Worm (Caenorhabditis elegans) whole organism, L4 larva: ENCODE data around the gene tbx-38.
"Not testable (repeated sequence)": the region's sequence is repeated elsewhere in the genome, so short reads cannot be mapped to it uniquely, and the experiment has no call there.

Experiments used
- F37D6.2 ChIP-seq: sonication (generic microtip); optimal IDR thresholded peaks from 2 replicates; lab custom pipeline; 2016; ENCODE audit warnings: mild to moderate bottlenecking, missing genetic modification characterization, missing compliant biosample characterization
- Y105C5A.15 ChIP-seq: fragments of 200-800 bp; sonication (Bioruptor generic); IDR thresholded peaks from 2 replicates; pipeline ENCODE4 v1.3.6; 2022; ENCODE audit warnings: missing genetic modification characterization, missing compliant biosample characterization
- Y48G9A.11 ChIP-seq: fragments of 200-800 bp; sonication (Bioruptor generic); IDR thresholded peaks from 2 replicates; pipeline ENCODE4 v1.3.6; 2022; ENCODE audit warnings: missing genetic modification reagents, missing genetic modification characterization, missing compliant biosample characterization
- ZK546.5 ChIP-seq, 2 experiments: sonication (generic microtip); optimal IDR thresholded peaks; 2 replicates each; lab custom pipeline; 2017; ENCODE audit warnings: missing biosample characterization in 2 of 2, missing genetic modification characterization in 2 of 2
- aly-2 ChIP-seq: sonication (generic microtip); optimal IDR thresholded peaks from 2 replicates; lab custom pipeline; 2018; ENCODE audit warnings: missing biosample characterization, missing genetic modification characterization
- ama-1 ChIP-seq: fragments of 150-350 bp; optimal IDR thresholded peaks from 2 replicates; lab custom pipeline; 2014; ENCODE audit warnings: inconsistent platforms, mixed read lengths
- ceh-62 ChIP-seq: sonication (generic microtip); optimal IDR thresholded peaks from 2 replicates; lab custom pipeline; 2017; ENCODE audit warnings: missing biosample characterization, missing genetic modification characterization
- ceh-82 ChIP-seq: sonication (generic microtip); optimal IDR thresholded peaks from 2 replicates; lab custom pipeline; 2017; ENCODE audit warnings: missing biosample characterization, missing genetic modification characterization
- daf-8 ChIP-seq: fragments of 200-800 bp; sonication (Bioruptor generic); IDR thresholded peaks from 2 replicates; pipeline ENCODE4 v1.3.6; 2022; ENCODE audit warnings: missing genetic modification characterization, missing compliant biosample characterization
- dmd-9 ChIP-seq: fragments of 200-800 bp; sonication (Bioruptor generic); IDR thresholded peaks from 2 replicates; pipeline ENCODE4 v1.3.6; 2022; ENCODE audit warnings: missing genetic modification reagents, missing genetic modification characterization, missing compliant biosample characterization
- dpl-1 ChIP-seq: fragments of 150-350 bp; optimal IDR thresholded peaks from 2 replicates; lab custom pipeline; 2014; ENCODE audit warnings: missing biosample characterization, missing genetic modification reagents, missing genetic modification characterization
- egl-27 ChIP-seq: sonication (generic microtip); optimal IDR thresholded peaks from 3 replicates; lab custom pipeline; 2017; ENCODE audit warnings: missing biosample characterization, missing genetic modification reagents, missing genetic modification characterization
- egl-43 ChIP-seq: fragments of 200-800 bp; sonication (Bioruptor generic); IDR thresholded peaks from 2 replicates; pipeline ENCODE4 v1.3.6; 2022; ENCODE audit warnings: missing genetic modification reagents, missing genetic modification characterization, missing compliant biosample characterization
- hlh-30 ChIP-seq: sonication (generic microtip); optimal IDR thresholded peaks from 2 replicates; lab custom pipeline; 2017; ENCODE audit warnings: antibody characterized with exemption, mild to moderate bottlenecking, missing genetic modification characterization, missing compliant biosample characterization; ENCODE audit not compliant: insufficient read depth
- hmg-1.1 ChIP-seq: fragments of 200-800 bp; sonication (Bioruptor generic); IDR thresholded peaks from 2 replicates; pipeline ENCODE4 v1.3.6; 2022; ENCODE audit warnings: missing genetic modification reagents, missing genetic modification characterization, missing compliant biosample characterization
- lim-7 ChIP-seq: fragments of 200-800 bp; sonication (Bioruptor generic); IDR thresholded peaks from 2 replicates; pipeline ENCODE4 v1.3.6; 2022; ENCODE audit warnings: missing genetic modification characterization, missing compliant biosample characterization
- lin-15B ChIP-seq: fragments of 150-350 bp; sonication (generic microtip); optimal IDR thresholded peaks from 3 replicates; lab custom pipeline; 2014; ENCODE audit warnings: missing biosample characterization, missing genetic modification characterization
- lin-29 ChIP-seq: fragments of 200-800 bp; sonication (Bioruptor generic); IDR thresholded peaks from 2 replicates; pipeline ENCODE4 v1.3.6; 2022; ENCODE audit warnings: missing genetic modification reagents, missing genetic modification characterization, missing compliant biosample characterization
- lin-38 ChIP-seq: fragments of 200-800 bp; sonication (Bioruptor generic); IDR thresholded peaks from 2 replicates; pipeline ENCODE4 v1.3.6; 2022; ENCODE audit warnings: missing genetic modification reagents, missing genetic modification characterization, missing compliant biosample characterization
- madf-5 ChIP-seq, 2 experiments: fragments of 200-800 bp; sonication (Bioruptor generic); IDR thresholded peaks; 2 replicates each; pipeline ENCODE4 v1.3.6; 2022; ENCODE audit warnings: missing compliant biosample characterization in 2 of 2, missing genetic modification characterization in 2 of 2
- mdl-1 ChIP-seq, 2 experiments: fragments of 150-350 bp in 1 of 2; sonication (generic microtip) in 1 of 2; optimal IDR thresholded peaks; 2 replicates each; lab custom pipeline; 2014 to 2017; ENCODE audit warnings: missing biosample characterization in 2 of 2, missing genetic modification characterization in 2 of 2
- mxl-2 ChIP-seq: fragments of 200-800 bp; sonication (Bioruptor generic); conservative IDR thresholded peaks from 2 replicates; pipeline ENCODE4 v1.3.6; 2022; ENCODE audit warnings: missing genetic modification reagents, missing genetic modification characterization, missing compliant biosample characterization
- nhr-10 ChIP-seq: fragments of 150-350 bp; optimal IDR thresholded peaks from 2 replicates; lab custom pipeline; 2014; ENCODE audit warnings: missing biosample characterization, missing genetic modification characterization
- nhr-102 ChIP-seq: sonication (generic microtip); optimal IDR thresholded peaks from 2 replicates; lab custom pipeline; 2016; ENCODE audit warnings: mild to moderate bottlenecking, missing genetic modification characterization, moderate library complexity, missing compliant biosample characterization
- nhr-11 ChIP-seq: fragments of 150-350 bp; optimal IDR thresholded peaks from 2 replicates; lab custom pipeline; 2014; ENCODE audit warnings: missing biosample characterization, missing genetic modification characterization
- nhr-28 ChIP-seq: fragments of 150-350 bp; optimal IDR thresholded peaks from 2 replicates; lab custom pipeline; 2014; ENCODE audit warnings: missing biosample characterization, missing genetic modification characterization
- nhr-6 ChIP-seq: fragments of 150-350 bp; optimal IDR thresholded peaks from 2 replicates; lab custom pipeline; 2014; ENCODE audit warnings: missing biosample characterization, missing genetic modification characterization
- pha-4 ChIP-seq, 2 experiments: fragments of 150-350 bp in 1 of 2; fragments of 200-800 bp in 1 of 2; sonication (Bioruptor generic) in 1 of 2; IDR thresholded peaks in 1 of 2; optimal IDR thresholded peaks in 1 of 2; 2 replicates each; pipeline versions ENCODE4 v1.3.6 to Lab custom; 2014 to 2022; ENCODE audit warnings: missing genetic modification characterization in 2 of 2, missing genetic modification reagents in 2 of 2, missing biosample characterization in 1 of 2, missing compliant biosample characterization in 1 of 2
- sdz-12 ChIP-seq: fragments of 200-800 bp; sonication (Bioruptor generic); optimal IDR thresholded peaks from 2 replicates; lab custom pipeline; 2018; ENCODE audit warnings: mild to moderate bottlenecking, missing genetic modification characterization, missing compliant biosample characterization
- set-16 ChIP-seq: fragments of 200-800 bp; sonication (Bioruptor generic); IDR thresholded peaks from 2 replicates; pipeline ENCODE4 v1.3.6; 2022; ENCODE audit warnings: missing genetic modification reagents, missing genetic modification characterization, missing compliant biosample characterization
- snpc-1.2 ChIP-seq: fragments of 200-800 bp; sonication (Bioruptor generic); IDR thresholded peaks from 2 replicates; pipeline ENCODE4 v1.3.6; 2022; ENCODE audit warnings: missing genetic modification reagents, missing genetic modification characterization, missing compliant biosample characterization
- snpc-4 ChIP-seq: fragments of 150-350 bp; optimal IDR thresholded peaks from 2 replicates; lab custom pipeline; 2014; ENCODE audit warnings: missing biosample characterization, missing genetic modification characterization
- spr-3 ChIP-seq: fragments of 200-800 bp; sonication (Bioruptor generic); optimal IDR thresholded peaks from 2 replicates; lab custom pipeline; 2018; ENCODE audit warnings: mild to moderate bottlenecking, missing genetic modification characterization, missing compliant biosample characterization
- unc-62 ChIP-seq, 3 experiments: fragments of 150-350 bp in 1 of 3; sonication (generic microtip); optimal IDR thresholded peaks in 2 of 3; peaks in 1 of 3; 1 replicate in 1 of 3; 2 replicates in 2 of 3; lab custom pipeline; 2014 to 2017; ENCODE audit warnings: missing biosample characterization in 3 of 3, missing genetic modification characterization in 3 of 3, missing genetic modification reagents in 3 of 3, missing genotype in 1 of 3
- zfp-3 ChIP-seq: fragments of 200-800 bp; sonication (Bioruptor generic); conservative IDR thresholded peaks from 2 replicates; pipeline ENCODE4 v1.3.6; 2022; ENCODE audit warnings: missing genetic modification reagents, missing genetic modification characterization, missing compliant biosample characterization

The tbx-38 gene

DNA sequence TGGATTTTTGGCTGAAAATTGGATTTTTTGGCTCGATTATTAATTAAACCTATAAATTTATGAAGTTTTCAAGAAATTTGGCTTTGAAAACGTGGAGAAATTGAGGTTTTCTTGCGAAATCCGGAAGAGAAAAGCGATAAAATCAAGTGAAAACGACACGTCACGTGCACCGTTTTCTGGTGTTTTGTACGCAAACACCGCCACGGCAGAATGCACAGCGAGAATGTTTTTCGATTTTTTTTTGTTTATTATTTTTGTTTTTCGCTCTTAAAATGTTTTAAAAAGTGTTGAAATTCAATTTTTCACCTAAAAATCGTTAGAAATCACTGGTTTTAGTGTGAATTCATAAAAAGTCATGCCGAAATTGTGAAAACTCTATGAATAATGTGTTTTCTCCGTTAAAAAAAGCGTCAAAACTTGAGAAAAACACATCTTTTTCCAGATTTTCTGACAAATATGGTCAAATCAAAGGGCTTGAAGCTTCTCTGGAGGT lies 11.3 kb downstream of the tbx-38 start, which contains the start of gene immp-1 (continued):
- TF ChIP-seq Y48G9A.11 (GFP tag; lab: Robert Waterston, UW) (no peak), lin-15B (tag; lab: Kevin White, UChicago) (no peak), sdz-12 (GFP tag; lab: Kevin White, UChicago) (no peak), snpc-4 (tag; lab: Kevin White, UChicago) (no peak), spr-3 (GFP tag; lab: Kevin White, UChicago) (no peak), hmg-1.1 (GFP tag; lab: Robert Waterston, UW) (peak; percentile 53; the same call in 1 of the 2 replicates), hlh-30 (tag; lab: Kevin White, UChicago) (peak; percentile 97), madf-5 (GFP tag; IDR thresholded peaks at IDR 0.05; lab: Robert Waterston, UW) (no peak), egl-27 (tag; lab: Kevin White, UChicago) (no peak), dpl-1 (GFP tag; lab: Kevin White, UChicago) (peak; percentile 52), nhr-28 (tag; lab: Kevin White, UChicago) (no peak), snpc-1.2 (GFP tag; lab: Robert Waterston, UW) (no peak), daf-8 (no peak), lim-7 (GFP tag; lab: Robert Waterston, UW) (no peak), dmd-9 (GFP tag; lab: Robert Waterston, UW) (no peak), mxl-2 (GFP tag; lab: Robert Waterston, UW) (no peak), nhr-102 (tag; lab: Kevin White, UChicago) (no peak), lin-29 (GFP tag; lab: Robert Waterston, UW) (no peak), nhr-6 (no peak), mdl-1 (tag; optimal IDR thresholded peaks at IDR 0.05; lab: Kevin White, UChicago) (peak in 1 of 2 experiments; percentile 49), Y105C5A.15 (GFP tag; lab: Robert Waterston, UW) (no peak), ZK546.5 (tag; optimal IDR thresholded peaks at IDR 0.05; lab: Kevin White, UChicago) (no peak), F37D6.2 (no peak), nhr-10 (tag; lab: Kevin White, UChicago) (no peak), lin-38 (GFP tag; lab: Robert Waterston, UW) (peak; percentile 53), egl-43 (no peak), aly-2 (tag; lab: Kevin White, UChicago) (no peak), nhr-11 (no peak)

DNA sequence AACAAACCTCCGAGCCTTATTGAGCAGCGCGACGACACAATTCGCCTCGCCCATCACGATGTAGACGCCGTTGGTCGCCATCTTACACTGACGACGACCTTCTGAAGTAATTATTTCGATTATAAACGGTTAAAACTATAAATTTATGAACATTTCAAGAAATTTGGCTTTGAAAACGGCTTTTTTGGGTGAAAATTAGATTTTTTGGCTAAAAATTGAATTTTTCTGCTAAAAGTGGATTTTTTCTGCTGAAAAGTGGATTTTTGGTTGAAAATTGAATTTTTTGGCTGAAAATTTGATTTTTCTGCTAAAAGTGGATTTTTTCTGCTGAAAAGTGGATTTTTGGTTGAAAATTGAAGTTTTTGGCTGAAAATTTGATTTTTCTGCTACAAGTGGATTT lies 12.3 kb downstream of the tbx-38 start, which contains the start of gene gbf-1:
TSS of gene gbf-1 (minus strand) at position 101 of the 400 bp plus-strand sequence.
- not testable (repeated sequence) for TF ChIP-seq ceh-82 (tag; lab: Kevin White, UChicago); ceh-62 (tag; lab: Kevin White, UChicago); zfp-3 (GFP tag; lab: Robert Waterston, UW)

DNA sequence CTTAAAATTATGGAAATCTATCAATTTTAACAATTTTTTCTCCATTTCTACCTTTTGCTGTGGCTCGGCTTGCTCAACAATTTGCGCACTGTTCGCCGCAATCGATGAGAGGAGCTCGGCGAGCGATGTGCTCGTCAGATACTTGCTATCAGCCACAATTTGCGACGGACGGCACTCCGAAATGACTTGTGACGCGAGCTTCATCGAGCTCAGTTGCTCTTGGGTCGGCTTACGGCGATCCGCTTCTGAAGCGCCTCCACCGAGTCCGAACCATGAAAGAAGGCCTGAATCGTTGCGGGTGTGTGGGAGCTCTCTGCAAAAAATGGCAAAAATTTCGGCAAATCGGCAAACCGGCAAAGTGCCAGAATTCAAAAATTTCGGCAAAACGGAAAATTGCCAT lies 25.2 kb downstream of the tbx-38 start:
- peak; percentile 75 for TF ChIP-seq set-16 (GFP tag; lab: Robert Waterston, UW)
- no peak for TF ChIP-seq pha-4 (GFP tag; IDR thresholded peaks at IDR 0.05; lab: Robert Waterston, UW)
- TF ChIP-seq pha-4 (tag; optimal IDR thresholded peaks at IDR 0.05; lab: Kevin White, UChicago): no peak

DNA sequence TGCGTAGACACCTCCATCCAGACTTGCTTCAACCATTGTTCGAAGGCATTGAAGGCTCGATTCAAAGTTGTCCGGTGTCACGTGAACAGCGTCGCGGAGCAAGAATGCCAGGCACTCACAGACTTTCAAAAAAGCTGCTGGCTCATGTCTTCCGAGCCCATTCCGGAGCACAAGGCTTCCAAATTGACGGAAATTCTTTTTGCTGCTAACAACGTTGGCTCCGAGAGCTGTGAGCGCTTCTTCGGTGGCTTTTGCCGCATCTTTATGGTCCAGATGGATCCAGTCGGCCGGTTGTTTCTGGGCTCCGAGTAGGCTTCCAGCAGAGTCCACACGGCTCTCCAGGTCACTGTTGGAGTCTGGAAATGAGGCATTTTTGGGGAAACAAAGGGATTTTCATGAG lies 28.0 kb downstream of the tbx-38 start:
- TF ChIP-seq set-16 (GFP tag; lab: Robert Waterston, UW) (peak; percentile 52), unc-62 (GFP tag; optimal IDR thresholded peaks at IDR 0.05 in 1 of 2; lab: Kevin White, UChicago) (peak in 1 of 2 experiments; percentile 17), unc-62 (tag; optimal IDR thresholded peaks at IDR 0.05; lab: Kevin White, UChicago) (no peak), ama-1 (lab: Kevin White, UChicago) (no peak)
